Worm (Caenorhabditis elegans) whole organism, mixed stage, embryonic: ENCODE data around the gene M162.15.

ENCODE experiments used
- ham-2 ChIP-seq: fragments of 200-800 bp; sonication (Bioruptor generic); optimal IDR thresholded peaks from 2 replicates; lab custom pipeline; 2018; ENCODE audit warnings: mild to moderate bottlenecking, missing genetic modification characterization, missing compliant biosample characterization
- nhr-2 ChIP-seq: fragments of 150-350 bp; optimal IDR thresholded peaks from 2 replicates; lab custom pipeline; 2014; ENCODE audit warnings: missing biosample characterization, missing genetic modification characterization
- snpc-4 ChIP-seq: fragments of 150-350 bp; optimal IDR thresholded peaks from 2 replicates; lab custom pipeline; 2014; ENCODE audit warnings: missing biosample characterization, missing genetic modification characterization

DNA sequence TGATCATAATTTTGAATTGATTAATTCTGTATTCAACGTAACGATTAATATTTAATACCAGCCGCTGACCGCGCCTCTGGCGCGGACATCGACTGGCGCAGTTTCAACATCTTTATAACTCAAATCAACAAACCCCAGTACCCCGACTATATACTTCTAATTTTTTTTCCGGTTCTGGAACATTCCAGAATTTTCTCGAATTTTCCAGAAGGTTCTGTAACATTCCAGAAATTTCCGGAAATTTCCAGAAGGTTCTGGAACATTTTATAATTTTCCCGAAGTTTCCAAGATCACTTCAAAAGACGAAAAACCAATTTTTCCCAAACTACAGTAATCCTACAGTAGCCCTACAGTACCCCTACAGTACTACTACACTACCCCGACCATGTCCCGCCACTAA is 7.7 kb upstream of the M162.15 start:
- TF ChIP-seq nhr-2 (tag; lab: Kevin White, UChicago) (no peak), snpc-4 (no peak), ham-2 (GFP tag; lab: Kevin White, UChicago) (no peak)
